Worm (Caenorhabditis elegans): ENCODE measurements around the gene srh-39.

The srh-39 gene

ce11 chrII:7736725-7737124 is 28.6 kb downstream of the srh-39 start:
- TF ChIP-seq nfya-1 (tag; optimal IDR thresholded peaks at IDR 0.05; ENCODE audit: insufficient read depth) (no peak), ZK546.5 (tag; optimal IDR thresholded peaks at IDR 0.05) (no peak), elt-2 (tag; optimal IDR thresholded peaks at IDR 0.05) (no peak), ama-1 (optimal IDR thresholded peaks at IDR 0.05) (no peak), eor-1 (tag; optimal IDR thresholded peaks at IDR 0.05) (no peak), aly-2 (tag; optimal IDR thresholded peaks at IDR 0.05) (no peak), lin-39 (tag; optimal IDR thresholded peaks at IDR 0.05) (no peak)

- no peak for TF ChIP-seq jun-1 (tag; optimal IDR thresholded peaks at IDR 0.05)
- TF ChIP-seq fos-1 (tag; optimal IDR thresholded peaks at IDR 0.05): no peak
- no peak for TF ChIP-seq snpc-4 (tag; optimal IDR thresholded peaks at IDR 0.05)
- TF ChIP-seq ama-1 (optimal IDR thresholded peaks at IDR 0.05): no peak
- no peak for TF ChIP-seq nhr-23 (tag; optimal IDR thresholded peaks at IDR 0.05)
These were observed 40.8 kb downstream of the srh-39 start, which contains the start of gene cpna-2 for ce11 chrII:7724603-7725002. Gene cpna-2, plus strand, starts transcription at chrII:7724903.

ce11 chrII:7722784-7723183 is 42.6 kb downstream of the srh-39 start:
- TF ChIP-seq ceh-28 (tag; optimal IDR thresholded peaks at IDR 0.05) (no peak), pqm-1 (tag; optimal IDR thresholded peaks at IDR 0.05) (no peak), tbx-2 (tag; optimal IDR thresholded peaks at IDR 0.05) (no peak), ztf-4 (tag; optimal IDR thresholded peaks at IDR 0.05) (no peak), nhr-77 (tag; optimal IDR thresholded peaks at IDR 0.05) (no peak), daf-12 (tag; optimal IDR thresholded peaks at IDR 0.05) (no peak), nhr-28 (tag; optimal IDR thresholded peaks at IDR 0.05) (no peak), ZK546.5 (tag; optimal IDR thresholded peaks at IDR 0.05) (no peak), nhr-67 (tag; optimal IDR thresholded peaks at IDR 0.05) (no peak), snpc-4 (tag; optimal IDR thresholded peaks at IDR 0.05) (no peak), lin-39 (tag; optimal IDR thresholded peaks at IDR 0.05) (no peak), ama-1 (optimal IDR thresholded peaks at IDR 0.05) (no peak), skn-1 (tag; optimal IDR thresholded peaks at IDR 0.05) (no peak), jun-1 (tag; optimal IDR thresholded peaks at IDR 0.05) (no peak), R02D3.7 (tag; optimal IDR thresholded peaks at IDR 0.05) (no peak)

ce11 chrII:7720479-7720878 is 44.9 kb downstream of the srh-39 start:
- TF ChIP-seq mml-1 (tag; optimal IDR thresholded peaks at IDR 0.05): no peak
- TF ChIP-seq unc-62 (GFP tag; optimal IDR thresholded peaks at IDR 0.05): no peak
- TF ChIP-seq nhr-237 (tag; optimal IDR thresholded peaks at IDR 0.05): no peak
- TF ChIP-seq nhr-67 (tag; optimal IDR thresholded peaks at IDR 0.05): no peak
- TF ChIP-seq skn-1 (tag; optimal IDR thresholded peaks at IDR 0.05): no peak

- TF ChIP-seq fkh-10 (GFP tag; optimal IDR thresholded peaks at IDR 0.05) (peak; percentile 39), ceh-28 (tag; optimal IDR thresholded peaks at IDR 0.05) (no peak)
These were observed 46.3 kb downstream of the srh-39 start for ce11 chrII:7719039-7719438.

ce11 chrII:7718491-7718890 is 46.9 kb downstream of the srh-39 start, which contains the start of gene cpna-5:
Gene cpna-5, minus strand, starts transcription at chrII:7718591.
- no peak for TF ChIP-seq ztf-11 (tag; optimal IDR thresholded peaks at IDR 0.05)
- TF ChIP-seq mml-1 (tag; optimal IDR thresholded peaks at IDR 0.05): no peak
- TF ChIP-seq nhr-12 (tag; optimal IDR thresholded peaks at IDR 0.05): no peak
- no peak for TF ChIP-seq nhr-77 (tag; optimal IDR thresholded peaks at IDR 0.05)
- TF ChIP-seq eor-1 (tag; optimal IDR thresholded peaks at IDR 0.05): no peak
- no peak for TF ChIP-seq nhr-43 (tag; optimal IDR thresholded peaks at IDR 0.05; ENCODE audit: poor library complexity, severe bottlenecking)
- no peak for TF ChIP-seq lin-15B (tag; optimal IDR thresholded peaks at IDR 0.05)
- no peak for TF ChIP-seq nfya-1 (tag; optimal IDR thresholded peaks at IDR 0.05; ENCODE audit: insufficient read depth)
- TF ChIP-seq nhr-237 (tag; optimal IDR thresholded peaks at IDR 0.05): no peak
- no peak for TF ChIP-seq elt-3 (tag; optimal IDR thresholded peaks at IDR 0.05)
- TF ChIP-seq ceh-28 (tag; optimal IDR thresholded peaks at IDR 0.05): no peak

ce11 chrII:7716112-7716511 is 49.2 kb downstream of the srh-39 start:
- no peak for TF ChIP-seq mml-1 (tag; optimal IDR thresholded peaks at IDR 0.05)
- peak; percentile 39 for TF ChIP-seq fkh-10 (GFP tag; optimal IDR thresholded peaks at IDR 0.05)
- TF ChIP-seq hmg-11 (tag; optimal IDR thresholded peaks at IDR 0.05): peak; percentile 14

All from whole organism, L3 larva.